Worm (Caenorhabditis elegans) whole organism, young adult: ENCODE measurements around the gene F45F2.9.

ENCODE experiments used
- F33H1.4 ChIP-seq: fragments of 200-800 bp; sonication (Bioruptor generic); IDR thresholded peaks from 2 replicates; pipeline ENCODE4 v1.3.6; 2022; ENCODE audit warnings: missing genetic modification reagents, missing genetic modification characterization, missing compliant biosample characterization
- F39B2.1 ChIP-seq: fragments of 200-800 bp; sonication (Bioruptor generic); IDR thresholded peaks from 2 replicates; pipeline ENCODE4 v1.3.6; 2022; ENCODE audit warnings: missing genetic modification reagents, missing genetic modification characterization, missing compliant biosample characterization
- F55B11.4 ChIP-seq: sonication (generic microtip); optimal IDR thresholded peaks from 2 replicates; lab custom pipeline; 2016; ENCODE audit warnings: missing compliant biosample characterization, missing genetic modification characterization, borderline replicate concordance; ENCODE audit not compliant: insufficient read depth
- F57C9.4 ChIP-seq: sonication (generic microtip); optimal IDR thresholded peaks from 2 replicates; lab custom pipeline; 2017; ENCODE audit warnings: mild to moderate bottlenecking, missing genetic modification characterization, missing compliant biosample characterization
- T07F8.4 ChIP-seq: sonication (generic microtip); optimal IDR thresholded peaks from 2 replicates; lab custom pipeline; 2016; ENCODE audit warnings: mild to moderate bottlenecking, missing genetic modification characterization, moderate library complexity, missing compliant biosample characterization
- Y53F4B.3 ChIP-seq: fragments of 200-800 bp; sonication (Bioruptor generic); IDR thresholded peaks from 2 replicates; pipeline ENCODE4 v1.3.6; 2022; ENCODE audit warnings: missing genetic modification reagents, missing genetic modification characterization, missing compliant biosample characterization
- Y56A3A.18 ChIP-seq: fragments of 200-800 bp; sonication (Bioruptor generic); IDR thresholded peaks from 2 replicates; pipeline ENCODE4 v1.3.6; 2022; ENCODE audit warnings: missing genetic modification reagents, missing genetic modification characterization, missing compliant biosample characterization
- Y67H2A.10 ChIP-seq: fragments of 200-800 bp; sonication (Bioruptor generic); conservative IDR thresholded peaks from 2 replicates; pipeline ENCODE4 v1.3.6; 2022; ENCODE audit warnings: missing genetic modification reagents, missing genetic modification characterization, missing compliant biosample characterization
- aptf-3 ChIP-seq: fragments of 200-800 bp; sonication (Bioruptor generic); IDR thresholded peaks from 2 replicates; pipeline ENCODE4 v1.3.6; 2022; ENCODE audit warnings: missing genetic modification characterization, missing compliant biosample characterization
- athp-1 ChIP-seq: sonication (generic microtip); optimal IDR thresholded peaks from 2 replicates; lab custom pipeline; 2017; ENCODE audit warnings: mild to moderate bottlenecking, missing genetic modification characterization, missing compliant biosample characterization
- attf-3 ChIP-seq: fragments of 200-800 bp; sonication (Bioruptor generic); conservative IDR thresholded peaks from 2 replicates; pipeline ENCODE4 v1.3.6; 2022; ENCODE audit warnings: missing genetic modification reagents, missing genetic modification characterization, missing compliant biosample characterization
- attf-5 ChIP-seq: fragments of 200-800 bp; sonication (Bioruptor generic); optimal IDR thresholded peaks from 2 replicates; lab custom pipeline; 2018; ENCODE audit warnings: mild to moderate bottlenecking, missing genetic modification characterization, missing compliant biosample characterization
- ceh-40 ChIP-seq: fragments of 200-800 bp; sonication (Bioruptor generic); IDR thresholded peaks from 2 replicates; pipeline ENCODE4 v1.3.6; 2022; ENCODE audit warnings: missing genetic modification characterization, missing compliant biosample characterization
- dpl-1 ChIP-seq: fragments of 150-350 bp; optimal IDR thresholded peaks from 2 replicates; lab custom pipeline; 2014; ENCODE audit warnings: missing biosample characterization, missing genetic modification reagents, missing genetic modification characterization
- egl-44 ChIP-seq: fragments of 200-800 bp; sonication (Bioruptor generic); IDR thresholded peaks from 2 replicates; pipeline ENCODE4 v1.3.6; 2022; ENCODE audit warnings: missing genetic modification reagents, missing genetic modification characterization, missing compliant biosample characterization
- gei-17 ChIP-seq: fragments of 200-800 bp; sonication (Bioruptor generic); optimal IDR thresholded peaks from 2 replicates; lab custom pipeline; 2018; ENCODE audit warnings: mild to moderate bottlenecking, missing genetic modification characterization, missing compliant biosample characterization
- him-1 ChIP-seq: sonication (generic microtip); optimal IDR thresholded peaks from 2 replicates; lab custom pipeline; 2016; ENCODE audit warnings: missing genotype, missing genetic modification reagents, missing genetic modification characterization, missing compliant biosample characterization
- hrde-1 ChIP-seq: sonication (generic microtip); optimal IDR thresholded peaks from 2 replicates; lab custom pipeline; 2016; ENCODE audit warnings: missing genetic modification characterization, mild to moderate bottlenecking, missing compliant biosample characterization, moderate library complexity, missing genotype, missing genetic modification reagents, borderline replicate concordance
- lin-40 ChIP-seq: sonication (generic microtip); optimal IDR thresholded peaks from 2 replicates; lab custom pipeline; 2016; ENCODE audit warnings: missing genetic modification characterization, mild to moderate bottlenecking, missing compliant biosample characterization, missing genotype, missing genetic modification reagents
- lin-54 ChIP-seq: fragments of 200-800 bp; sonication (Bioruptor generic); optimal IDR thresholded peaks from 2 replicates; lab custom pipeline; 2018; ENCODE audit warnings: mild to moderate bottlenecking, missing genetic modification characterization, missing compliant biosample characterization
- lir-1 ChIP-seq: fragments of 200-800 bp; sonication (Bioruptor generic); conservative IDR thresholded peaks from 2 replicates; pipeline ENCODE4 v1.3.6; 2022; ENCODE audit warnings: missing genetic modification reagents, missing genetic modification characterization, missing compliant biosample characterization
- lsl-1 ChIP-seq: fragments of 200-800 bp; sonication (Bioruptor generic); optimal IDR thresholded peaks from 2 replicates; lab custom pipeline; 2018; ENCODE audit warnings: mild to moderate bottlenecking, missing genetic modification characterization, moderate library complexity, missing compliant biosample characterization
- lsy-27 ChIP-seq: sonication (generic microtip); optimal IDR thresholded peaks from 2 replicates; lab custom pipeline; 2017; ENCODE audit warnings: missing genetic modification characterization, mild to moderate bottlenecking, missing compliant biosample characterization, antibody characterized with exemption, missing genotype, borderline replicate concordance; ENCODE audit not compliant: insufficient read depth
- madf-3 ChIP-seq: fragments of 200-800 bp; sonication (Bioruptor generic); IDR thresholded peaks from 2 replicates; pipeline ENCODE4 v1.3.6; 2022; ENCODE audit warnings: missing genetic modification reagents, missing genetic modification characterization, missing compliant biosample characterization
- madf-6 ChIP-seq: fragments of 200-800 bp; sonication (Bioruptor generic); IDR thresholded peaks from 2 replicates; pipeline ENCODE4 v1.3.6; 2022; ENCODE audit warnings: missing genetic modification reagents, missing genetic modification characterization, missing compliant biosample characterization
- mel-28 ChIP-seq: sonication (generic microtip); optimal IDR thresholded peaks from 2 replicates; lab custom pipeline; 2016; ENCODE audit warnings: borderline replicate concordance, mild to moderate bottlenecking, missing genetic modification characterization, missing compliant biosample characterization
- mes-4 ChIP-seq: sonication (generic microtip); optimal IDR thresholded peaks from 2 replicates; lab custom pipeline; 2016; ENCODE audit warnings: missing genotype, missing genetic modification characterization, missing compliant biosample characterization
- mxl-1 ChIP-seq: sonication (generic microtip); optimal IDR thresholded peaks from 2 replicates; lab custom pipeline; 2016; ENCODE audit warnings: missing genetic modification characterization, missing compliant biosample characterization
- nfya-1 ChIP-seq: sonication (generic microtip); optimal IDR thresholded peaks from 2 replicates; lab custom pipeline; 2017; ENCODE audit warnings: antibody characterized with exemption, missing compliant biosample characterization, missing genetic modification characterization, borderline replicate concordance; ENCODE audit not compliant: insufficient read depth
- nfya-2 ChIP-seq: fragments of 200-800 bp; sonication (Bioruptor generic); IDR thresholded peaks from 2 replicates; pipeline ENCODE4 v1.3.6; 2022; ENCODE audit warnings: missing genetic modification reagents, missing genetic modification characterization, missing compliant biosample characterization
- nhr-120 ChIP-seq: fragments of 200-800 bp; sonication (Bioruptor generic); IDR thresholded peaks from 2 replicates; pipeline ENCODE4 v1.3.6; 2022; ENCODE audit warnings: missing genetic modification characterization, missing compliant biosample characterization
- nhr-27 ChIP-seq: fragments of 200-800 bp; sonication (Bioruptor generic); optimal IDR thresholded peaks from 2 replicates; lab custom pipeline; 2018; ENCODE audit warnings: mild to moderate bottlenecking, missing genetic modification characterization, moderate library complexity, missing compliant biosample characterization
- pbrm-1 ChIP-seq: fragments of 200-800 bp; sonication (Bioruptor generic); IDR thresholded peaks from 2 replicates; pipeline ENCODE4 v1.3.6; 2022; ENCODE audit warnings: missing genetic modification reagents, missing genetic modification characterization, missing compliant biosample characterization
- pha-4 ChIP-seq: fragments of 150-350 bp; sonication (generic microtip); optimal IDR thresholded peaks from 2 replicates; lab custom pipeline; 2014; ENCODE audit warnings: missing biosample characterization, missing genetic modification reagents, missing genetic modification characterization
- rcor-1 ChIP-seq: fragments of 200-800 bp; sonication (Bioruptor generic); IDR thresholded peaks from 2 replicates; pipeline ENCODE4 v1.3.6; 2022; ENCODE audit warnings: missing genetic modification reagents, missing genetic modification characterization, missing compliant biosample characterization
- rec-8 ChIP-seq, 2 experiments: sonication (generic microtip); optimal IDR thresholded peaks; 2 replicates each; lab custom pipeline; 2016; ENCODE audit warnings: mild to moderate bottlenecking in 2 of 2, missing genetic modification characterization in 2 of 2, missing genetic modification reagents in 2 of 2, missing genotype in 2 of 2, missing biosample characterization in 1 of 2, missing compliant biosample characterization in 1 of 2, moderate library complexity in 1 of 2
- rpc-1 ChIP-seq, 2 experiments: fragments of 150-350 bp in 1 of 2; sonication (generic microtip) in 1 of 2; optimal IDR thresholded peaks; 2 replicates each; lab custom pipeline; 2014 to 2018; ENCODE audit warnings: missing biosample characterization in 1 of 2, missing genetic modification characterization in 1 of 2, missing genetic modification reagents in 1 of 2, missing genotype in 1 of 2
- sdz-38 ChIP-seq: sonication (generic microtip); optimal IDR thresholded peaks from 2 replicates; lab custom pipeline; 2016; ENCODE audit warnings: missing genotype, missing genetic modification characterization, missing compliant biosample characterization
- snpc-1.1 ChIP-seq: sonication (generic microtip); optimal IDR thresholded peaks from 2 replicates; lab custom pipeline; 2017; ENCODE audit warnings: missing genetic modification characterization, mild to moderate bottlenecking, missing compliant biosample characterization, antibody characterized with exemption, moderate library complexity, missing genotype, missing genetic modification reagents; ENCODE audit not compliant: insufficient read depth
- snpc-1.3 ChIP-seq: sonication (generic microtip); optimal IDR thresholded peaks from 2 replicates; lab custom pipeline; 2017; ENCODE audit warnings: missing genetic modification characterization, mild to moderate bottlenecking, missing compliant biosample characterization, antibody characterized with exemption, moderate library complexity, missing genotype, missing genetic modification reagents; ENCODE audit not compliant: insufficient read depth
- snpc-3.4 ChIP-seq: sonication (generic microtip); optimal IDR thresholded peaks from 2 replicates; lab custom pipeline; 2017; ENCODE audit warnings: missing genetic modification characterization, mild to moderate bottlenecking, missing compliant biosample characterization, antibody characterized with exemption, moderate library complexity, missing genotype, missing genetic modification reagents
- snpc-4 ChIP-seq, 5 experiments: fragments of 150-350 bp in 1 of 5; sonication (generic microtip) in 4 of 5; optimal IDR thresholded peaks; 2 replicates each; lab custom pipeline; 2014 to 2018; ENCODE audit warnings: missing genetic modification characterization in 5 of 5, missing biosample characterization in 3 of 5, antibody characterized with exemption in 2 of 5, mild to moderate bottlenecking in 2 of 5, missing compliant biosample characterization in 2 of 5, missing genotype in 2 of 5, moderate library complexity in 2 of 5, missing genetic modification reagents in 1 of 5
- tbp1 ChIP-seq: fragments of 200-800 bp; sonication (Bioruptor generic); optimal IDR thresholded peaks from 2 replicates; lab custom pipeline; 2018; ENCODE audit warnings: mild to moderate bottlenecking, missing genetic modification characterization, missing compliant biosample characterization
- ztf-3 ChIP-seq: fragments of 200-800 bp; sonication (Bioruptor generic); optimal IDR thresholded peaks from 2 replicates; lab custom pipeline; 2018; ENCODE audit warnings: mild to moderate bottlenecking, missing genetic modification characterization, missing compliant biosample characterization

Gene F45F2.9

ce11 chrV:8499407-8499806 is 13.9 kb downstream of the F45F2.9 start (continued):
- TF ChIP-seq aptf-3 (GFP tag; lab: Robert Waterston, UW) (no peak), lin-54 (GFP tag; lab: Kevin White, UChicago) (peak; percentile 12), rec-8 (tag; optimal IDR thresholded peaks at IDR 0.05; lab: Kevin White, UChicago) (peak in 1 of 2 experiments; percentile 15), him-1 (tag; lab: Kevin White, UChicago) (peak; percentile 75), lir-1 (GFP tag; lab: Robert Waterston, UW) (no peak), mes-4 (peak; percentile 19), tbp1 (GFP tag; lab: Kevin White, UChicago) (peak; percentile 91), mxl-1 (peak; percentile 56), attf-3 (GFP tag; lab: Robert Waterston, UW) (no peak), attf-5 (GFP tag; lab: Kevin White, UChicago) (peak; percentile 29), Y53F4B.3 (peak; percentile 66), Y67H2A.10 (GFP tag; lab: Robert Waterston, UW) (no peak), egl-44 (GFP tag; lab: Robert Waterston, UW) (peak; percentile 76; the same call in 1 of the 2 replicates), lsl-1 (GFP tag; lab: Kevin White, UChicago) (peak; percentile 43), athp-1 (tag; lab: Kevin White, UChicago) (peak; percentile 21), madf-6 (GFP tag; lab: Robert Waterston, UW) (peak; percentile 51; the same call in 1 of the 2 replicates)

ce11 chrV:8495965-8496364 is 17.3 kb downstream of the F45F2.9 start:
- TF ChIP-seq pbrm-1 = peak; percentile 58; the same call in 1 of the 2 replicates
- peak; percentile 35 for TF ChIP-seq T07F8.4 (tag; lab: Kevin White, UChicago)
- TF ChIP-seq snpc-3.4 (tag; lab: Kevin White, UChicago) = peak; percentile 34
- TF ChIP-seq nhr-120 = no peak
- no peak for TF ChIP-seq F57C9.4 (tag; lab: Kevin White, UChicago)
- no peak for TF ChIP-seq dpl-1 (GFP tag; lab: Kevin White, UChicago)
- TF ChIP-seq snpc-1.1 (tag; lab: Kevin White, UChicago) = peak; percentile 68
- TF ChIP-seq F39B2.1 (GFP tag; lab: Robert Waterston, UW) = no peak
- TF ChIP-seq ceh-40 (GFP tag; lab: Robert Waterston, UW) = peak; percentile 63; the same call in 1 of the 2 replicates
- TF ChIP-seq ztf-3 = no peak
- TF ChIP-seq aptf-3 (GFP tag; lab: Robert Waterston, UW) = no peak
- TF ChIP-seq pha-4 (tag; lab: Kevin White, UChicago) = no peak
- TF ChIP-seq sdz-38 (tag; lab: Kevin White, UChicago) = no peak
- peak; percentile 17 for TF ChIP-seq snpc-4 (GFP tag; optimal IDR thresholded peaks at IDR 0.05; lab: Kevin White, UChicago)
- peak; percentile 43 to 90 (median 68) for TF ChIP-seq snpc-4 (tag; optimal IDR thresholded peaks at IDR 0.05; lab: Kevin White, UChicago)
- TF ChIP-seq hrde-1 (tag; lab: Kevin White, UChicago) = peak; percentile 6
- no peak for TF ChIP-seq lir-1 (GFP tag; lab: Robert Waterston, UW)
- no peak for TF ChIP-seq lin-40 (tag; lab: Kevin White, UChicago)
- peak; percentile 47 for TF ChIP-seq snpc-1.3 (tag; lab: Kevin White, UChicago)
- TF ChIP-seq rcor-1 = no peak
- TF ChIP-seq madf-3 (GFP tag; lab: Robert Waterston, UW) = no peak
- TF ChIP-seq Y56A3A.18 (GFP tag; lab: Robert Waterston, UW) = 0 out of 2 replicates have a peak, but pooled peaks have one; percentile 14
- TF ChIP-seq gei-17 (GFP tag; lab: Kevin White, UChicago) = no peak
- no peak for TF ChIP-seq nfya-1 (tag; lab: Kevin White, UChicago)
- no peak for TF ChIP-seq mel-28 (tag; lab: Kevin White, UChicago)
- no peak for TF ChIP-seq lsy-27 (tag; lab: Kevin White, UChicago)
- no peak; the same call in 1 of the 2 replicates for TF ChIP-seq F33H1.4
- peak; percentile 39 for TF ChIP-seq lsl-1 (GFP tag; lab: Kevin White, UChicago)
- TF ChIP-seq rpc-1 (optimal IDR thresholded peaks at IDR 0.05; lab: Kevin White, UChicago) = peak; percentile 72
- TF ChIP-seq rpc-1 (tag; optimal IDR thresholded peaks at IDR 0.05; lab: Kevin White, UChicago) = peak; percentile 88
- TF ChIP-seq him-1 (tag; lab: Kevin White, UChicago) = peak; percentile 89
- TF ChIP-seq nfya-2 = no peak
- no peak for TF ChIP-seq F55B11.4 (tag; lab: Kevin White, UChicago)
- peak; percentile 13 for TF ChIP-seq nhr-27 (tag; lab: Kevin White, UChicago)
